Worm (Caenorhabditis elegans): ENCODE results near the gene F13D12.3.

DNA sequence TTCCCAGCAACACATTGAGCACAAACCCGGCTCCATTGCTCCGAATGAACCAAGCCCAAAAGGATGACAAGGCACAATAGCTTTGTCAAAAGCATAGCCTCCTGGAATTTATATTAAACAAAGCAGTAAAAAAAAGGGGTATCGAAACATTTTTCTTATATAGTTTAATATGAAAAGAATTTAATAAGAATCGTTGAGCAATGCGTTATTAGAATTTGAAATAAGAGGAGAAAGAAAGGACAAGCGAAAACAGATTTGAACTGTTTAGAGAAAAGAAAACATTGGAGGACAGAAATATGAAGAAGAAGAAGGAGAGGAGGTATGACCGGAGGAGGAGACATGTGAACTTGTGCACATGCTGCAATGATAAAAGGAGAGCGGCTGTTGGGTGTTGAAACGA lies 35.0 kb upstream of the F13D12.3 start, which contains the start of gene C47D12.5:
- TF ChIP-seq elt-3 (tag; optimal IDR thresholded peaks at IDR 0.05) (no peak), dmd-4 (tag; optimal IDR thresholded peaks at IDR 0.05) (no peak), nhr-11 (tag; optimal IDR thresholded peaks at IDR 0.05) (no peak), nhr-237 (tag; optimal IDR thresholded peaks at IDR 0.05) (no peak), unc-62 (GFP tag; optimal IDR thresholded peaks at IDR 0.05) (no peak), nhr-12 (tag; optimal IDR thresholded peaks at IDR 0.05) (no peak), nhr-6 (tag; optimal IDR thresholded peaks at IDR 0.05) (no peak), alr-1 (tag; optimal IDR thresholded peaks at IDR 0.05) (no peak)
